Fruit fly (Drosophila melanogaster): ENCODE data around the gene CG34292.

- no peak for TF ChIP-seq CG8478 (optimal IDR thresholded peaks at IDR 0.05)
- TF ChIP-seq CTCF (optimal IDR thresholded peaks at IDR 0.05), result no peak
Observed at dm6 chr3R:27070906-27071498, 9.0 kb downstream of the CG34292 start.
